Worm (Caenorhabditis elegans) whole organism, mixed stage, embryonic: ENCODE results near the gene pek-1.
A peak's percentile ranks its signal among the peaks of the same experiment; 100 is the strongest.

Source experiments
- blmp-1 ChIP-seq: fragments of 150-350 bp; optimal IDR thresholded peaks from 2 replicates; lab custom pipeline; 2014; ENCODE audit warnings: missing biosample characterization, missing genetic modification characterization
- ceh-39 ChIP-seq: fragments of 150-350 bp; optimal IDR thresholded peaks from 2 replicates; lab custom pipeline; 2014; ENCODE audit warnings: missing biosample characterization, missing genetic modification characterization
- ceh-43 ChIP-seq: fragments of 200-800 bp; sonication (Bioruptor generic); optimal IDR thresholded peaks from 2 replicates; lab custom pipeline; 2018; ENCODE audit warnings: mild to moderate bottlenecking, missing genetic modification characterization, moderate library complexity, missing compliant biosample characterization
- ces-1 ChIP-seq: fragments of 150-350 bp; optimal IDR thresholded peaks from 2 replicates; lab custom pipeline; 2014; ENCODE audit warnings: missing biosample characterization, missing genetic modification reagents, missing genetic modification characterization
- cnd-1 ChIP-seq: fragments of 200-800 bp; sonication (Bioruptor generic); optimal IDR thresholded peaks from 2 replicates; lab custom pipeline; 2018; ENCODE audit warnings: mild to moderate bottlenecking, missing genetic modification characterization, missing compliant biosample characterization
- drap-1 ChIP-seq: fragments of 200-800 bp; sonication (Bioruptor generic); optimal IDR thresholded peaks from 3 replicates; lab custom pipeline; 2018; ENCODE audit warnings: mild to moderate bottlenecking, missing genetic modification characterization, missing compliant biosample characterization
- elt-1 ChIP-seq: sonication (generic microtip); optimal IDR thresholded peaks from 2 replicates; lab custom pipeline; 2017; ENCODE audit warnings: missing genetic modification characterization, mild to moderate bottlenecking, missing compliant biosample characterization, antibody characterized with exemption, moderate library complexity, borderline replicate concordance; ENCODE audit not compliant: insufficient read depth
- elt-3 ChIP-seq: fragments of 150-350 bp; optimal IDR thresholded peaks from 2 replicates; lab custom pipeline; 2014; ENCODE audit warnings: missing biosample characterization, missing genetic modification characterization
- ham-2 ChIP-seq: fragments of 200-800 bp; sonication (Bioruptor generic); optimal IDR thresholded peaks from 2 replicates; lab custom pipeline; 2018; ENCODE audit warnings: mild to moderate bottlenecking, missing genetic modification characterization, missing compliant biosample characterization
- lin-32 ChIP-seq: fragments of 200-800 bp; sonication (Bioruptor generic); optimal IDR thresholded peaks from 2 replicates; lab custom pipeline; 2018; ENCODE audit warnings: mild to moderate bottlenecking, missing genetic modification characterization, missing compliant biosample characterization
- lsy-2 ChIP-seq: fragments of 150-350 bp; optimal IDR thresholded peaks from 2 replicates; lab custom pipeline; 2014; ENCODE audit warnings: missing biosample characterization, missing genetic modification characterization
- mab-5 ChIP-seq: fragments of 150-350 bp; optimal IDR thresholded peaks from 2 replicates; lab custom pipeline; 2014; ENCODE audit warnings: missing biosample characterization, missing genetic modification characterization
- mep-1 ChIP-seq: fragments of 150-350 bp; optimal IDR thresholded peaks from 2 replicates; lab custom pipeline; 2017; ENCODE audit warnings: missing biosample characterization, missing genetic modification reagents, missing genetic modification characterization, inconsistent platforms
- mls-2 ChIP-seq: sonication (generic microtip); optimal IDR thresholded peaks from 2 replicates; lab custom pipeline; 2016; ENCODE audit warnings: mild to moderate bottlenecking, missing genetic modification characterization, moderate library complexity, missing compliant biosample characterization
- nhr-2 ChIP-seq: fragments of 150-350 bp; optimal IDR thresholded peaks from 2 replicates; lab custom pipeline; 2014; ENCODE audit warnings: missing biosample characterization, missing genetic modification characterization
- nhr-76 ChIP-seq: sonication (generic microtip); optimal IDR thresholded peaks from 2 replicates; lab custom pipeline; 2017; ENCODE audit warnings: missing biosample characterization, missing genetic modification characterization
- pha-4 ChIP-seq: fragments of 150-350 bp; optimal IDR thresholded peaks from 2 replicates; lab custom pipeline; 2018; ENCODE audit warnings: missing biosample characterization, missing genetic modification reagents, missing genetic modification characterization
- sptf-1 ChIP-seq: sonication (generic microtip); optimal IDR thresholded peaks from 2 replicates; lab custom pipeline; 2017; ENCODE audit warnings: mild to moderate bottlenecking, missing genetic modification characterization, moderate library complexity, missing compliant biosample characterization
- unc-120 ChIP-seq: sonication (generic microtip); optimal IDR thresholded peaks from 2 replicates; lab custom pipeline; 2017; ENCODE audit warnings: missing genetic modification characterization, missing compliant biosample characterization; ENCODE audit not compliant: poor library complexity, severe bottlenecking

The pek-1 gene

DNA sequence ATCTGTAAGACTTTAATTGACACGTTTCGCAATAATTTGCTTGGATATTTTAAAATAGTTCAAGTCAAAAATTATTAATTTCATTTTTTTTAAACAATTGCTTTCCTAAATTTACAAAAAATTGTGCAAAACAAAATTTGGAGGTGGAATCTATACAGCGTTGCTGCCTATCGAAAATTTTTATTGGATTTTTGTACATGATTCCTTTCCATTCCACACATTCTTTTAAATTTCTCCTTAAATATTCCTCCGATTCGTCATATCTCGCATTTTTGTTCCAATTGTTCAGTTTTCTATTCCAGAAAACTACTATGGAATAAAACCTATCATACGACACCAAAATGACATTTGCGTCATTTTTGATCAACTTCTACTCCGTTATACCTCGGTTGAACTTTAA lies 46.3 kb downstream of the pek-1 start, which contains the start of gene ttyh-1:
ttyh-1 (plus strand) TSS at position 301 of the 400 bp plus-strand sequence.
- TF ChIP-seq nhr-2, result no peak

DNA sequence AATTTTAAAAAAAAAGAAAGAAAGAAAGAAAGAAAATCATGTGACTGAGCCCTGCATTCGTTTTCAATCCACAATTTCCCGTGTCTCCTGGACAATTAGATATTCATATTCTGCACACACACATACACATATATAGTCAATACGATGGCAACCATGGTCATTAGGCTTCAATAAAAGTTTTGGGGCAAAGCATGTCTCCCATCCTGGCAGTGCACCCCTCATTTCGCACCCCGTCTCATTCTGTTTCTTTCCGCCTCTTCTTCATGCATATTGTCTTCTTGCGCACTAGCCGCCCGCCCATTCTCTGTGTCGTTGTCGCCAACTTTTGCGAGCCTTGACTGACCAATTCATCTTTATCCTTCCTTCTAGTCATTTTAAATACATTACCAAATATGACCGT lies 47.0 kb downstream of the pek-1 start:
- TF ChIP-seq ces-1 (GFP tag; lab: Kevin White, UChicago) (peak; percentile 60), ham-2 (no peak), sptf-1 (tag; lab: Kevin White, UChicago) (peak; percentile 37), blmp-1 (tag; lab: Kevin White, UChicago) (no peak)
- TF ChIP-seq, all 35 proteins: peak for 2

- TF ChIP-seq ces-1 (GFP tag; lab: Kevin White, UChicago) (no peak), lin-32 (no peak)
Observed at ce11 chrX:11367087-11367486, 47.6 kb downstream of the pek-1 start.

DNA sequence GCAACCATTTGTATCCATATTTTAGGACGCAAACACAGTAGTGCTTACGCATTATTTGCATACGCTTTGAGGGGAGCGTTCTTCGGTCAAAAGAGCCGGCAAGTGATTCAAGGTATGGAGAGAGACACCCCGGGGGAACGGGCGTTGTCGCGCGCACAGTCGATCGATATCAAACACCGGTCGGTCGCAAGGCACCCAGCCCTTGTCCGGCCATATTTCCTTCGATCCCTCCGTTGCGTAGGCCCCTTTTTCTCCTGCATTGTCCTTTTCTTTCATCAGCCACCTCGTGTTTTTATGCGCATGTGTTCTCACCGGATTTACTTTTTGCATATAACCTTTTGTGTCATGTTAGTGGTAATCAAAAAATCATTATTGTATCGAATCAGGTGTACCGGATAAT lies 48.7 kb downstream of the pek-1 start:
- TF ChIP-seq elt-1 (no peak), ceh-43 (GFP tag; lab: Kevin White, UChicago) (no peak), pha-4 (tag; lab: Kevin White, UChicago) (peak; percentile 24), nhr-2 (peak; percentile 88), sptf-1 (tag; lab: Kevin White, UChicago) (peak; percentile 32), drap-1 (GFP tag; lab: Kevin White, UChicago) (no peak)

ce11 chrX:11364914-11365313 lies 49.8 kb downstream of the pek-1 start:
- TF ChIP-seq drap-1 (GFP tag; lab: Kevin White, UChicago) (no peak), unc-120 (tag; lab: Kevin White, UChicago) (no peak), nhr-76 (no peak), mab-5 (tag; lab: Kevin White, UChicago) (no peak), ceh-43 (GFP tag; lab: Kevin White, UChicago) (no peak), ces-1 (GFP tag; lab: Kevin White, UChicago) (no peak), elt-3 (tag; lab: Kevin White, UChicago) (no peak), cnd-1 (tag; lab: Kevin White, UChicago) (no peak), ceh-39 (tag; lab: Kevin White, UChicago) (no peak), mep-1 (tag; lab: Kevin White, UChicago) (no peak), mls-2 (tag; lab: Kevin White, UChicago) (no peak), lin-32 (no peak), lsy-2 (tag; lab: Kevin White, UChicago) (no peak)
